Worm (Caenorhabditis elegans) whole organism, L4 larva: ENCODE data around the gene F38B6.2.

ENCODE experiments used
- ceh-20 ChIP-seq: fragments of 200-800 bp; sonication (Bioruptor generic); IDR thresholded peaks from 2 replicates; pipeline ENCODE4 v1.3.6; 2022; ENCODE audit warnings: missing genetic modification reagents, missing genetic modification characterization, missing compliant biosample characterization
- hlh-30 ChIP-seq: sonication (generic microtip); optimal IDR thresholded peaks from 2 replicates; lab custom pipeline; 2017; ENCODE audit warnings: antibody characterized with exemption, mild to moderate bottlenecking, missing genetic modification characterization, missing compliant biosample characterization; ENCODE audit not compliant: insufficient read depth
- lin-1 ChIP-seq: fragments of 200-800 bp; sonication (Bioruptor generic); IDR thresholded peaks from 2 replicates; pipeline ENCODE4 v1.3.6; 2022; ENCODE audit warnings: missing genetic modification reagents, missing genetic modification characterization, missing compliant biosample characterization
- lin-13 ChIP-seq: fragments of 150-350 bp; optimal IDR thresholded peaks from 2 replicates; lab custom pipeline; 2014; ENCODE audit warnings: missing biosample characterization, missing genetic modification reagents, missing genetic modification characterization
- mep-1 ChIP-seq: fragments of 150-350 bp; sonication (generic microtip); optimal IDR thresholded peaks from 3 replicates; lab custom pipeline; 2014; ENCODE audit warnings: missing biosample characterization, missing genetic modification characterization
- nhr-77 ChIP-seq: fragments of 150-350 bp; optimal IDR thresholded peaks from 2 replicates; lab custom pipeline; 2014; ENCODE audit warnings: missing biosample characterization, missing genetic modification characterization
- unc-62 ChIP-seq, 3 experiments: fragments of 150-350 bp in 1 of 3; sonication (generic microtip); optimal IDR thresholded peaks in 2 of 3; peaks in 1 of 3; 1 replicate in 1 of 3; 2 replicates in 2 of 3; lab custom pipeline; 2014 to 2017; ENCODE audit warnings: missing biosample characterization in 3 of 3, missing genetic modification characterization in 3 of 3, missing genetic modification reagents in 3 of 3, missing genotype in 1 of 3

DNA sequence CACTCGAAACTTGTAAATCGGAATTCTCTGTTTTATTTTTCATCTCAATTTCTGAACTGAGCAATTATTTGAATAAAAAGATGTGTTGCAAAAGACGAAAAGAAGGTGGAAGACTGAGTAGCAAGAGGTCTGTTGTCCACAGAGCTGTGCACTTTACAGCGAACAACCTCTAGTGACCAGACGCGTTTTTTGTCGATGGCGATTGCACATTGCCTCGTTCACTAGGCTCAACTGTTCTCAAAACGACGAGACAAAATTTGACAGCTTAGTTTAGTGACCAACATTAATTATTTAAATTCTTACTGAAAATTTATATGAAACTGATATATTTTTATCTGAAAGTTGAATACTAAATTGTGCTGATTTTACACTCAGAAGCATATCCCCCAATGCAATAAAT, 34.9 kb downstream of the F38B6.2 start, which contains the start of gene R03E9.2:
- TF ChIP-seq ceh-20 (no peak), lin-13 (GFP tag; lab: Kevin White, UChicago) (no peak), unc-62 (GFP tag; optimal IDR thresholded peaks at IDR 0.05 in 1 of 2; lab: Kevin White, UChicago) (no peak), unc-62 (tag; optimal IDR thresholded peaks at IDR 0.05; lab: Kevin White, UChicago) (no peak), lin-1 (GFP tag; lab: Robert Waterston, UW) (no peak), nhr-77 (no peak), mep-1 (tag; lab: Kevin White, UChicago) (no peak), hlh-30 (tag; lab: Kevin White, UChicago) (no peak)
